Worm (Caenorhabditis elegans) whole organism, L2 larva: ENCODE data around the gene F10C5.3.

Experiments used
- C34F6.9 ChIP-seq: fragments of 150-350 bp; optimal IDR thresholded peaks from 2 replicates; lab custom pipeline; 2014; ENCODE audit warnings: missing biosample characterization, missing genetic modification characterization
- F13H6.1 ChIP-seq: sonication (generic microtip); optimal IDR thresholded peaks from 2 replicates; lab custom pipeline; 2016; ENCODE audit warnings: missing genetic modification characterization, missing compliant biosample characterization
- R02D3.7 ChIP-seq: fragments of 150-350 bp; optimal IDR thresholded peaks from 2 replicates; lab custom pipeline; 2014; ENCODE audit warnings: missing biosample characterization, missing genetic modification characterization
- Y55F3AM.14 ChIP-seq: fragments of 200-800 bp; sonication (Bioruptor generic); optimal IDR thresholded peaks from 2 replicates; lab custom pipeline; 2018; ENCODE audit warnings: mild to moderate bottlenecking, missing genetic modification characterization, missing compliant biosample characterization
- ZK546.5 ChIP-seq: sonication (generic microtip); optimal IDR thresholded peaks from 2 replicates; lab custom pipeline; 2017; ENCODE audit warnings: missing biosample characterization, missing genetic modification characterization
- aly-2 ChIP-seq: fragments of 150-350 bp; optimal IDR thresholded peaks from 2 replicates; lab custom pipeline; 2014; ENCODE audit warnings: missing biosample characterization, missing genetic modification characterization
- ama-1 ChIP-seq: fragments of 150-350 bp; optimal IDR thresholded peaks from 2 replicates; lab custom pipeline; 2018; ENCODE audit warnings: inconsistent platforms
- blmp-1 ChIP-seq: sonication (generic microtip); optimal IDR thresholded peaks from 2 replicates; lab custom pipeline; 2017; ENCODE audit warnings: missing genetic modification characterization, mild to moderate bottlenecking, missing compliant biosample characterization, antibody characterized with exemption, moderate library complexity; ENCODE audit not compliant: insufficient read depth
- ceh-82 ChIP-seq: fragments of 150-350 bp; optimal IDR thresholded peaks from 2 replicates; lab custom pipeline; 2014; ENCODE audit warnings: missing biosample characterization, missing genetic modification characterization
- crh-2 ChIP-seq: sonication (generic microtip); optimal IDR thresholded peaks from 2 replicates; lab custom pipeline; 2017; ENCODE audit warnings: missing biosample characterization, missing genetic modification characterization
- dmd-4 ChIP-seq: sonication (generic microtip); optimal IDR thresholded peaks from 2 replicates; lab custom pipeline; 2017; ENCODE audit warnings: missing biosample characterization, missing genetic modification characterization
- egl-27 ChIP-seq: sonication (generic microtip); optimal IDR thresholded peaks from 3 replicates; lab custom pipeline; 2017; ENCODE audit warnings: missing biosample characterization, missing genetic modification reagents, missing genetic modification characterization
- elt-1 ChIP-seq: fragments of 150-350 bp; optimal IDR thresholded peaks from 2 replicates; lab custom pipeline; 2014; ENCODE audit warnings: missing biosample characterization, missing genetic modification characterization
- elt-3 ChIP-seq: sonication (generic microtip); optimal IDR thresholded peaks from 2 replicates; lab custom pipeline; 2017; ENCODE audit warnings: missing biosample characterization, missing genetic modification characterization
- fos-1 ChIP-seq: fragments of 150-350 bp; optimal IDR thresholded peaks from 2 replicates; lab custom pipeline; 2014; ENCODE audit warnings: missing biosample characterization, missing genetic modification characterization
- gmeb-1 ChIP-seq: fragments of 150-350 bp; optimal IDR thresholded peaks from 2 replicates; lab custom pipeline; 2014; ENCODE audit warnings: missing biosample characterization, missing genetic modification characterization
- lin-11 ChIP-seq: fragments of 150-350 bp; sonication (generic microtip); optimal IDR thresholded peaks from 2 replicates; lab custom pipeline; 2014; ENCODE audit warnings: missing biosample characterization, missing genetic modification characterization, inconsistent platforms, mixed read lengths
- lin-13 ChIP-seq: fragments of 150-350 bp; optimal IDR thresholded peaks from 2 replicates; lab custom pipeline; 2014; ENCODE audit warnings: missing biosample characterization, missing genetic modification reagents, missing genetic modification characterization
- lin-39 ChIP-seq: fragments of 150-350 bp; optimal IDR thresholded peaks from 2 replicates; lab custom pipeline; 2014; ENCODE audit warnings: missing biosample characterization, missing genetic modification reagents, missing genetic modification characterization
- lsy-2 ChIP-seq, 2 experiments: fragments of 150-350 bp in 1 of 2; sonication (generic microtip) in 1 of 2; optimal IDR thresholded peaks; 2 replicates each; lab custom pipeline; 2014 to 2017; ENCODE audit warnings: missing biosample characterization in 2 of 2, missing genetic modification characterization in 2 of 2
- mab-5 ChIP-seq: fragments of 150-350 bp; optimal IDR thresholded peaks from 2 replicates; lab custom pipeline; 2014; ENCODE audit warnings: missing biosample characterization, missing genetic modification characterization
- mbf-1 ChIP-seq: sonication (generic microtip); optimal IDR thresholded peaks from 2 replicates; lab custom pipeline; 2017; ENCODE audit warnings: missing biosample characterization, missing genetic modification characterization
- mdl-1 ChIP-seq, 2 experiments: fragments of 150-350 bp in 1 of 2; sonication (generic microtip) in 1 of 2; optimal IDR thresholded peaks; 2 replicates each; lab custom pipeline; 2017; ENCODE audit warnings: missing biosample characterization in 2 of 2, missing genetic modification characterization in 2 of 2
- nhr-10 ChIP-seq: sonication (generic microtip); optimal IDR thresholded peaks from 2 replicates; lab custom pipeline; 2017; ENCODE audit warnings: missing biosample characterization, missing genetic modification characterization
- nhr-12 ChIP-seq: fragments of 150-350 bp; optimal IDR thresholded peaks from 2 replicates; lab custom pipeline; 2014; ENCODE audit warnings: missing biosample characterization, missing genetic modification characterization
- nhr-129 ChIP-seq: fragments of 150-350 bp; optimal IDR thresholded peaks from 2 replicates; lab custom pipeline; 2014; ENCODE audit warnings: missing biosample characterization, missing genetic modification characterization
- nhr-21 ChIP-seq: fragments of 150-350 bp; optimal IDR thresholded peaks from 2 replicates; lab custom pipeline; 2014; ENCODE audit warnings: missing biosample characterization, missing genetic modification characterization
- nhr-237 ChIP-seq: fragments of 150-350 bp; optimal IDR thresholded peaks from 2 replicates; lab custom pipeline; 2014; ENCODE audit warnings: missing biosample characterization, missing genetic modification characterization
- nhr-25 ChIP-seq: fragments of 150-350 bp; sonication (generic microtip); optimal IDR thresholded peaks from 3 replicates; lab custom pipeline; 2014; ENCODE audit warnings: missing biosample characterization, missing genetic modification characterization
- nhr-6 ChIP-seq: fragments of 150-350 bp; optimal IDR thresholded peaks from 2 replicates; lab custom pipeline; 2014; ENCODE audit warnings: missing biosample characterization, missing genetic modification characterization
- nhr-77 ChIP-seq: fragments of 150-350 bp; optimal IDR thresholded peaks from 2 replicates; lab custom pipeline; 2014; ENCODE audit warnings: missing biosample characterization, missing genetic modification characterization
- peb-1 ChIP-seq: fragments of 150-350 bp; optimal IDR thresholded peaks from 2 replicates; lab custom pipeline; 2014; ENCODE audit warnings: missing biosample characterization, missing genetic modification characterization
- sem-4 ChIP-seq: fragments of 150-350 bp; optimal IDR thresholded peaks from 2 replicates; lab custom pipeline; 2014; ENCODE audit warnings: missing biosample characterization, missing genetic modification reagents, missing genetic modification characterization
- skn-1 ChIP-seq: sonication (generic microtip); optimal IDR thresholded peaks from 2 replicates; lab custom pipeline; 2017; ENCODE audit warnings: missing biosample characterization, missing genetic modification characterization
- sma-3 ChIP-seq: sonication (generic microtip); optimal IDR thresholded peaks from 2 replicates; lab custom pipeline; 2016; ENCODE audit warnings: missing genetic modification reagents, missing genetic modification characterization, missing compliant biosample characterization
- sma-9 ChIP-seq, 2 experiments: fragments of 150-350 bp in 1 of 2; sonication (generic microtip) in 1 of 2; optimal IDR thresholded peaks; 2 replicates each; lab custom pipeline; 2014 to 2016; ENCODE audit warnings: missing genetic modification characterization in 2 of 2, mild to moderate bottlenecking in 1 of 2, missing biosample characterization in 1 of 2, missing compliant biosample characterization in 1 of 2, missing genetic modification reagents in 1 of 2, moderate library complexity in 1 of 2
- snpc-4 ChIP-seq: fragments of 150-350 bp; optimal IDR thresholded peaks from 2 replicates; lab custom pipeline; 2014; ENCODE audit warnings: missing biosample characterization, missing genetic modification characterization
- unc-39 ChIP-seq: fragments of 150-350 bp; optimal IDR thresholded peaks from 2 replicates; lab custom pipeline; 2014; ENCODE audit warnings: missing biosample characterization, missing genetic modification characterization
- unc-55 ChIP-seq: fragments of 150-350 bp; sonication (generic microtip); optimal IDR thresholded peaks from 3 replicates; lab custom pipeline; 2014; ENCODE audit warnings: missing biosample characterization, missing genetic modification reagents, missing genetic modification characterization
- zag-1 ChIP-seq: fragments of 150-350 bp; optimal IDR thresholded peaks from 2 replicates; lab custom pipeline; 2014; ENCODE audit warnings: missing biosample characterization, missing genetic modification characterization
- ztf-1 ChIP-seq: fragments of 200-800 bp; sonication (Bioruptor generic); conservative IDR thresholded peaks from 2 replicates; pipeline ENCODE4 v1.3.6; 2022; ENCODE audit warnings: missing genetic modification characterization, missing compliant biosample characterization
- ztf-4 ChIP-seq: fragments of 150-350 bp; optimal IDR thresholded peaks from 2 replicates; lab custom pipeline; 2014; ENCODE audit warnings: missing biosample characterization, missing genetic modification characterization

Gene F10C5.3

DNA sequence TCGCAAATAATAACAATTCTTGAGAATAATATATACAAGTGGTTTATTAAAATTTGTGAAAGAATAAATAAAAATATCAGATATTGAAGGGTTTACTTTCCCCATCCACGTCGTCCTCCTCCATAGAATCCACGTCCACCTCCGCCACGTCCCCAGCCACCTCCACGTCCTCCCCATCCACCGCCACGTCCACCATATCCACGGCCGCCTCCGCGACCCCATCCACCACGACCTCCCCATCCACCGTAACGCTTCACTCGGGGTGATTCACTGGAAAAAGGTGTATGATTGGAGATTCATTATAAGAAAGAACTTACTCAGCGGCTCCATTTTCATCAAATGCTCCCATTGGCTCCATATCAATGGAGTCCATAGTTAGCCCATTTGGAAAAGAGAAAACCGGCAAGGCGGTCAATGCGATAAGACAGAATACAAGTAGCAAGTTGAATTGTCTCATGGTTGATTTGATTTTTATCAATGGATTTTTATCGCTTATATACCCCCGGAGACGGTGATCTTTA lies 2.5 kb downstream of the F10C5.3 start, which contains the start of gene nlp-32:
nlp-32 (minus strand) TSS at position 471 of the 521 bp plus-strand sequence.
- no peak for TF ChIP-seq mbf-1
- no peak for TF ChIP-seq R02D3.7 (tag; lab: Kevin White, UChicago)
- TF ChIP-seq C34F6.9 (tag; lab: Kevin White, UChicago), result no peak
- no peak for TF ChIP-seq lsy-2 (tag; optimal IDR thresholded peaks at IDR 0.05; lab: Kevin White, UChicago)
- TF ChIP-seq sem-4 (tag; lab: Kevin White, UChicago), result no peak
- TF ChIP-seq nhr-129, result no peak
- no peak for TF ChIP-seq skn-1 (tag; lab: Kevin White, UChicago)
- TF ChIP-seq ama-1, result no peak
- TF ChIP-seq unc-39 (tag; lab: Kevin White, UChicago), result no peak
- no peak for TF ChIP-seq dmd-4 (tag; lab: Kevin White, UChicago)
- no peak for TF ChIP-seq lin-13
- TF ChIP-seq egl-27 (tag; lab: Kevin White, UChicago), result no peak
- TF ChIP-seq nhr-12 (tag; lab: Kevin White, UChicago), result no peak
- TF ChIP-seq nhr-77, result no peak
- TF ChIP-seq mdl-1 (tag; optimal IDR thresholded peaks at IDR 0.05; lab: Kevin White, UChicago), result no peak

DNA sequence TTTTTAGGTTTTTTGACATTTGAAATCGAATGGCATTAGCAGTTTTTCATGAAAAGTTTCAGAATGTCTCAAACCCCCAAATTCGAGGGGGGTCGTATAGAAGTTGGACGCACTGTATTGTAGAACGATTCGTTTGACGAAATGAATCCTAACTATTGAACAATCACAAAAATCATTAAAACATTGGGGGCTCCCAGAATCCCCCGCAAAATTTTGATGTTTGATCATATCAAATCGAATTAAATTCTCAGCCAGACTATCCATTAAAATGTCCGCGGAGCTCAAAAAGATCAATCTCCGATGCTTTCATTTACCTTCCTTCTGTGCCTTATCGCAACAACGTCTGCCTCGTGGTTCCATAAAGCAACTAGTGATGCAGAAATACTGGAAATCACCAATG lies 4.8 kb downstream of the F10C5.3 start, which contains the start of gene F30H5.5:
F30H5.5 (plus strand) TSS at position 301 of the 400 bp plus-strand sequence.
- TF ChIP-seq aly-2 (tag; lab: Kevin White, UChicago) (no peak), dmd-4 (tag; lab: Kevin White, UChicago) (no peak), fos-1 (tag; lab: Kevin White, UChicago) (no peak), crh-2 (tag; lab: Kevin White, UChicago) (no peak), sma-3 (GFP tag; lab: Kevin White, UChicago) (no peak), C34F6.9 (tag; lab: Kevin White, UChicago) (no peak), ceh-82 (tag; lab: Kevin White, UChicago) (no peak)

DNA sequence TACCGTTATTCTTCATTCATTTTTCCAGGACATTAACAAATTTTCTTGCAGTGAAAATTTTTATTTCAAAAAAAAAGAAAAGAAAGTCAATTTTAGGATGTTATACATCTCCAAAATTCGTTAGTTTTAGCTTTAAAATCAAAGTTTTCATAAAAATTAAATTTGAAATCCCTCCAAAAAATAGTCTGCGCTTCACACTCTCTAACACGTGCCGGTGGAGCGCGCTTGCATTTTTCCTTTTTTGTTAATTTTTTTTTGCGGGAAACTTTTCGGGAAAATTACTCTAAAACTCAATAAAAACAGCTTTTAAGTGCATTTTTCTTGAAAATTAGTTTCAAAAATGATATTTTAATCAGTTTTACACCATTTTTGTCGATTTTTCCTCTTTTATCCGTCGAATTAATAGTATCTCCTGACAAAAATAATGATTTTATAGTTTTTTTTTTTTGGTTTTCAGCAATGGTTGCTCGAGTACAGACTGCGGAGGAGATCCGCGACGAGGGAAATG lies 7.5 kb downstream of the F10C5.3 start, which contains the start of gene unc-45:
unc-45 (plus strand) TSS at position 458 of the 508 bp plus-strand sequence.
- TF ChIP-seq F13H6.1 (tag; lab: Kevin White, UChicago) (no peak), fos-1 (tag; lab: Kevin White, UChicago) (no peak), C34F6.9 (tag; lab: Kevin White, UChicago) (peak; percentile 50), nhr-10 (tag; lab: Kevin White, UChicago) (no peak), skn-1 (tag; lab: Kevin White, UChicago) (no peak), unc-55 (peak; percentile 84), sma-3 (GFP tag; lab: Kevin White, UChicago) (no peak), nhr-129 (peak; percentile 39), nhr-21 (no peak), nhr-25 (tag; lab: Kevin White, UChicago) (peak; percentile 5), nhr-12 (tag; lab: Kevin White, UChicago) (no peak), ama-1 (no peak), lsy-2 (tag; optimal IDR thresholded peaks at IDR 0.05; lab: Kevin White, UChicago) (peak; percentile 7 to 67), lin-13 (peak; percentile 31), crh-2 (tag; lab: Kevin White, UChicago) (peak; percentile 55), gmeb-1 (tag; lab: Kevin White, UChicago) (peak; percentile 93)

DNA sequence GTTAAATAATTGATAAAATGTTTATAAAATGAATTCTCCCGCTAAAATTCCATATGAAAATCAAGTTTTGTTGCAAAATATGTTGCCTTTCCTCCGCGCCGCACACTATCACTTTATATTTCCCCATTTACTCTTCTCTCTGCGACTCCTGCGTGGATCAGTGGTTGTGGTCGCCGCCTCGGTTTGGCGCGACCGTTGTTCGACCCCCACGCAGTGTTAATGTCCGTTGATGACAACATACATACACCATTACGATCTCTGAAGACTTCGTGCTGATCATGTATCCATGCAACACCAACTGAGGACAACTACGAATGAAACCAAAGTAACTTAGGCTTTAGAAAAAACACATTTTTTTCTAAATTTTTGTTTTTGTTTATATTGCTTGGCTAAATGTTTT lies 18.9 kb downstream of the F10C5.3 start:
- TF ChIP-seq peb-1 (tag; lab: Kevin White, UChicago) (no peak), egl-27 (tag; lab: Kevin White, UChicago) (peak; percentile 63), snpc-4 (tag; lab: Kevin White, UChicago) (no peak), ama-1 (no peak), Y55F3AM.14 (peak; percentile 72), nhr-25 (tag; lab: Kevin White, UChicago) (no peak), nhr-12 (tag; lab: Kevin White, UChicago) (no peak), F13H6.1 (tag; lab: Kevin White, UChicago) (peak; percentile 72), lin-39 (tag; lab: Kevin White, UChicago) (no peak), dmd-4 (tag; lab: Kevin White, UChicago) (no peak), mdl-1 (tag; optimal IDR thresholded peaks at IDR 0.05; lab: Kevin White, UChicago) (peak in 1 of 2 experiments; percentile 18), unc-55 (peak; percentile 73), ztf-4 (no peak), gmeb-1 (tag; lab: Kevin White, UChicago) (peak; percentile 67), mbf-1 (no peak), nhr-6 (tag; lab: Kevin White, UChicago) (peak; percentile 47), nhr-77 (no peak), elt-1 (no peak), ztf-1 (GFP tag; lab: Robert Waterston, UW) (no peak), unc-39 (tag; lab: Kevin White, UChicago) (no peak), nhr-237 (tag; lab: Kevin White, UChicago) (no peak), mab-5 (tag; lab: Kevin White, UChicago) (peak; percentile 49), blmp-1 (tag; lab: Kevin White, UChicago) (no peak), crh-2 (tag; lab: Kevin White, UChicago) (peak; percentile 81), nhr-129 (peak; percentile 84), ZK546.5 (tag; lab: Kevin White, UChicago) (no peak), elt-3 (no peak), sma-9 (GFP tag; optimal IDR thresholded peaks at IDR 0.05; lab: Kevin White, UChicago) (no peak), sma-9 (tag; optimal IDR thresholded peaks at IDR 0.05; lab: Kevin White, UChicago) (no peak), sma-3 (GFP tag; lab: Kevin White, UChicago) (peak; percentile 78), zag-1 (no peak), C34F6.9 (tag; lab: Kevin White, UChicago) (peak; percentile 45), nhr-21 (peak; percentile 78), lin-13 (no peak), lin-11 (peak; percentile 77)
